Worm (Caenorhabditis elegans): Measurements from ENCODE around the gene F08F8.6.

Gene F08F8.6

DNA sequence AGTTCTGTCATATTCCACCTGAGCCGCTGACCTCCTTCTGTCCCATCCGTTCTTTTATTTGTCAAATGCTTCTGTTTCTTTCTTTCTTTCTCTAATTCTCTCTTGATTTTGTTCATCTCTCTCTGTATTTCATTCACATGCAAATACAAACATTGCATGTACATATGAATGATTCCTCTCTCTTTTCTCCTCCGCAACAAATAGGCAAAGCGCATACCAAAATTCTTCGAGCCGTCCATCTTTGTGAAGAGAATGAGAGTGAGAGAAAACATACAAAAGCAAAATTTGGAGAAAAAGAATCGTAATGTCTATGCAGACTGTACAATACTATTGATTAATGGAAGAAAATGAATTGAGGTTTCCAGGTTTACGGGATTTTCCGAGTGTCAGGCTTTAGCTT lies 26.1 kb upstream of the F08F8.6 start:
- TF ChIP-seq sea-1 (GFP tag; conservative IDR thresholded peaks at IDR 0.05) (no peak), F13C5.2 (tag; optimal IDR thresholded peaks at IDR 0.05) (no peak), pes-1 (GFP tag; IDR thresholded peaks at IDR 0.05) (no peak), ceh-36 (tag; optimal IDR thresholded peaks at IDR 0.05) (no peak), hmbx-1 (tag; optimal IDR thresholded peaks at IDR 0.05) (no peak), hnd-1 (tag; optimal IDR thresholded peaks at IDR 0.05) (no peak), ets-7 (tag; optimal IDR thresholded peaks at IDR 0.05) (no peak), tbx-11 (GFP tag; IDR thresholded peaks at IDR 0.05) (no peak), B0310.2 (tag; optimal IDR thresholded peaks at IDR 0.05) (no peak), hmg-4 (GFP tag; optimal IDR thresholded peaks at IDR 0.05) (no peak)

DNA sequence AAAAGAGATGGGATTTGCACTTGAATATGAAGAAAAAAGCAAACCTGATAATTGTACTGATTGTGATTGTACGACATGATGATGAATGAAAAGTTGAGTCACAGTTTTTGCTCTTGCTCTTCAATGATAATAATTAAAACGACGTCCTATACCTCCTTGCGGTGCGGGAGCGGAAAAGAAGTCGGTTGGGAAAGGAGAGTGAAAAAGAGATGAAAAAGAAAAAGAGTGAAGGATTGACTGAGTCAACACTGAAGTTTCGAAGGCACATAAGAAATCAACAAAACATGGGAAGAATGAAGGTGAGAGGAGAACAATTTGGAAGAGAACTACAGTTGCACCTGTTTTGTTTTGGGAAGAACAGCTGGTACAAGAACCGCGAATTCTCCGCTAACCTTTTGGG lies 24.1 kb upstream of the F08F8.6 start, which contains the start of gene F56C9.8:
Gene F56C9.8 (minus strand): TSS at position 120 of the 400 bp plus-strand sequence.
- TF ChIP-seq tra-4 (tag; optimal IDR thresholded peaks at IDR 0.05) (no peak), F13C5.2 (tag; optimal IDR thresholded peaks at IDR 0.05) (no peak)

DNA sequence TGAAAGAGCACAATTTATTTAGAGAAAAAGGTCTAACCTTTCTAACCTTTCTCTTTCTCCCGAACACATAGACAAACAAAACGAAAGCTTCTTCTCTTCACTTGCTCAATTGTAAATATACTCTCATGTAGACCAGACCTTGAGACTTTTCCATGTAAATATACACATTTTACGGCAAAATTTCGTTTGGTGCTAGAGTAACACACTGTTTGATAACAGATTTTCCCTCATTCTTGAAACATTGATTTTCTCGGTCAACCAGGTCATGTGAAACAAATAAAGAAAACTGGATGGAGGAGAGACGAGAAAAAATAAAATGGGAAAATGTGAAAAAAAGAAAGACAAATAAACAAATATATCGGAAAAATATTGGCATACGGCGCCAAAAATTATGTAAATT lies 21.5 kb upstream of the F08F8.6 start:
- TF ChIP-seq pes-1 (GFP tag; IDR thresholded peaks at IDR 0.05) (no peak), F13C5.2 (tag; optimal IDR thresholded peaks at IDR 0.05) (no peak), tbx-37 (GFP tag; conservative IDR thresholded peaks at IDR 0.05) (no peak), sea-1 (GFP tag; conservative IDR thresholded peaks at IDR 0.05) (no peak), aly-1 (tag; optimal IDR thresholded peaks at IDR 0.05) (no peak), B0310.2 (tag; optimal IDR thresholded peaks at IDR 0.05) (no peak), scrt-1 (GFP tag; IDR thresholded peaks at IDR 0.05) (no peak), ceh-36 (tag; optimal IDR thresholded peaks at IDR 0.05) (no peak), ets-7 (tag; optimal IDR thresholded peaks at IDR 0.05) (no peak), hnd-1 (tag; optimal IDR thresholded peaks at IDR 0.05) (no peak), tra-4 (tag; optimal IDR thresholded peaks at IDR 0.05) (no peak), hmbx-1 (tag; optimal IDR thresholded peaks at IDR 0.05) (no peak), tbx-11 (GFP tag; IDR thresholded peaks at IDR 0.05) (no peak), flt-1 (GFP tag; IDR thresholded peaks at IDR 0.05) (no peak), hmg-4 (GFP tag; optimal IDR thresholded peaks at IDR 0.05) (no peak)

DNA sequence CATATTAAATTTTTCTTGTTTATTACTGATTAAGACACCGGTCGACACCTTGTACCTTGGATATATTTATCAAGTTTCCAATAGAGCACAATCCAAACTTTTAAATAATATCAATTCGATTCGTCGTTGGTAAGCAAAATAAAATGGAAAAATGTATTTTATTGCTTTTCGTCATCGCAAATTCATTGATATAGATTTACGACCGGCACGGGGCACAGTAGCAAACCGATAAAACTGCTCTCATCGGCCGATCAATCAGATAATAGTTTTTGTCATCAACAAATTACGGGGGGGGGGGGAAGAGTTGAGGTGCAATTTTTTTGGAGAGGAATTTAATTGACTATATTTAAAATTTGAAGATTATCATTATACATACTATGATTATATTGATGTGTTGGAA lies 20.2 kb upstream of the F08F8.6 start:
- TF ChIP-seq ets-7 (tag; optimal IDR thresholded peaks at IDR 0.05): no peak
- TF ChIP-seq scrt-1 (GFP tag; IDR thresholded peaks at IDR 0.05): no peak
- no peak for TF ChIP-seq flt-1 (GFP tag; IDR thresholded peaks at IDR 0.05)
- no peak for TF ChIP-seq ama-1 (optimal IDR thresholded peaks at IDR 0.05)
- TF ChIP-seq hnd-1 (tag; optimal IDR thresholded peaks at IDR 0.05): no peak
- TF ChIP-seq F13C5.2 (tag; optimal IDR thresholded peaks at IDR 0.05): no peak
- TF ChIP-seq ceh-36 (tag; optimal IDR thresholded peaks at IDR 0.05): no peak
- no peak for TF ChIP-seq aly-1 (tag; optimal IDR thresholded peaks at IDR 0.05)
- no peak for TF ChIP-seq B0310.2 (tag; optimal IDR thresholded peaks at IDR 0.05)
- no peak for TF ChIP-seq sea-1 (GFP tag; conservative IDR thresholded peaks at IDR 0.05)
- no peak for TF ChIP-seq hmbx-1 (tag; optimal IDR thresholded peaks at IDR 0.05)
- TF ChIP-seq pes-1 (GFP tag; IDR thresholded peaks at IDR 0.05): no peak
- no peak for TF ChIP-seq tra-4 (tag; optimal IDR thresholded peaks at IDR 0.05)
- no peak for TF ChIP-seq hmg-4 (GFP tag; optimal IDR thresholded peaks at IDR 0.05)
- TF ChIP-seq tbx-11 (GFP tag; IDR thresholded peaks at IDR 0.05): no peak
- TF ChIP-seq tbx-37 (GFP tag; conservative IDR thresholded peaks at IDR 0.05): no peak

DNA sequence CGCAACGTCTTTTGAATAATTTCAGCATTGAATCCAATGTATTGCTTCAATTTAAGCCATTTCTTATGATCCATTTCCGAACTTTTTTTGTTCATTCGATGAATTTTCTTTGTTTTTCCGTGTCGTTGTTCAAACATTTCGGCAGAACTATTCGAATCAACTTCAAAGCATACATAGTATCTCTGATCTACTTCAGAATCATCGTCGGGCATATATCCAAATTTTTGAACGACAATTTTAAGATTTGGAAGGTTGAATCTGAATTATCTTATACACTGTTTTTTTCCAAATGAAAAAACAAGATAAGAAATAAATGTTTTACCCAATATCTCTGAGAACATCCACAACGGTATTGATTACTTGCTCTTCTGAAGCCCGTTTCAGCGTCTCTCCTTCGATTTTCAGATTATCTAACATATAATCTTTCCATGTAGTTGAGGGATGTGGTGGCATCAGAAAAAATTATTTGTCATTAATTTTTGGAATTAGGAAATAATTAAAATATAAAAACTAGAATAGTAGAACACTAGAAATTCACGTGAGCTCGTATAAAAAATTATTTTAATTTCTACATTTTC lies 14.2 kb upstream of the F08F8.6 start, which contains the start of gene lab-2:
Gene lab-2 (minus strand): TSS at position 453 of the 578 bp plus-strand sequence.
- no peak for TF ChIP-seq tra-4 (tag; optimal IDR thresholded peaks at IDR 0.05)
- TF ChIP-seq ets-7 (tag; optimal IDR thresholded peaks at IDR 0.05): no peak
- no peak for TF ChIP-seq hmbx-1 (tag; optimal IDR thresholded peaks at IDR 0.05)
- TF ChIP-seq ceh-13 (GFP tag; optimal IDR thresholded peaks at IDR 0.05): no peak
- no peak for TF ChIP-seq scrt-1 (GFP tag; IDR thresholded peaks at IDR 0.05)
- no peak for TF ChIP-seq tbx-11 (GFP tag; IDR thresholded peaks at IDR 0.05)
- TF ChIP-seq tbx-37 (GFP tag; conservative IDR thresholded peaks at IDR 0.05): no peak
- no peak for TF ChIP-seq hmg-4 (GFP tag; optimal IDR thresholded peaks at IDR 0.05)

DNA sequence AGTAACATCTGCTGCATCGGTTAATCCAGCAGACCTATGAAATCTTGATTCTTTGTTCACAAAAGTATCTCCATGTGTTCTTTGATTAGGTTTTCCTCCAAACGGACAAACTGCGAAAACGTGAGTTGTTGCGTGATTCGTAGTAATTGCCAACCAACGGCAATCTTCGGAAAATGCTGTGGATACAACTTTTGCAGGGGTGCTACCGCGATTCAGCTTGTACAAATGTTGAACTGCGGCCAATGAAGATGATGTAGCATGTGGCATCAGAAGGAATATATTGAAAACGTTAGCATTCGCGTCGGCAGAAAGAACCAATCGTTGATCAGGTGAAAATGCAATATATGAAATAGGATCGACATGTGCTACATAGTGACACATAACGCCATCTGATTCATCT lies 11.8 kb upstream of the F08F8.6 start:
- TF ChIP-seq hnd-1 (tag; optimal IDR thresholded peaks at IDR 0.05) (no peak), pes-1 (GFP tag; IDR thresholded peaks at IDR 0.05) (no peak), aly-1 (tag; optimal IDR thresholded peaks at IDR 0.05) (no peak), flt-1 (GFP tag; IDR thresholded peaks at IDR 0.05) (no peak), scrt-1 (GFP tag; IDR thresholded peaks at IDR 0.05) (no peak)

DNA sequence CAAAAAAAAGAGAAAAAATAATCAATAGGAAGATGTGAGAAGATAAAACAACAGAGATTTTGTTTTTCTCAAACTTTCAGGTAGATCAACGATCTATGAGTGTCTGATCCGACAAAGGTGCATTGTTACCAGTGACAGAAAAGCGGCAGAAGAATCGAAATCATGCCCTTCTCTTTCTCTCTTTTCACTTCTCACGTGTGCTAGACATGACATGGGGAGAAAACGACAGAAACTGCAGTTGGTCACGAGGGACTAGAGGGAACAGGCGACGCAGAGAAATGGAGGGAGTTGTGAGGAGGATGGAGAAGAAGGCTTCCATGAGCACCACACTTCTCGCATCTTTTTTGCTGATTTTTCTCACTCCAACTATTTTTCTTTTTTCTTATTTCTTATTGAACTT lies 8.3 kb upstream of the F08F8.6 start, which contains the start of gene F56C9.10:
Gene F56C9.10 (minus strand): TSS at position 97 of the 400 bp plus-strand sequence.
- no peak for TF ChIP-seq ceh-13 (GFP tag; optimal IDR thresholded peaks at IDR 0.05)
- no peak for TF ChIP-seq ceh-36 (tag; optimal IDR thresholded peaks at IDR 0.05)
- TF ChIP-seq F13C5.2 (tag; optimal IDR thresholded peaks at IDR 0.05): peak; percentile 25
- peak; percentile 40 for TF ChIP-seq hmg-4 (GFP tag; optimal IDR thresholded peaks at IDR 0.05)
- no peak for TF ChIP-seq tra-4 (tag; optimal IDR thresholded peaks at IDR 0.05)
- TF ChIP-seq scrt-1 (GFP tag; IDR thresholded peaks at IDR 0.05): no peak
- no peak for TF ChIP-seq tbx-11 (GFP tag; IDR thresholded peaks at IDR 0.05)
- no peak for TF ChIP-seq hmbx-1 (tag; optimal IDR thresholded peaks at IDR 0.05)

DNA sequence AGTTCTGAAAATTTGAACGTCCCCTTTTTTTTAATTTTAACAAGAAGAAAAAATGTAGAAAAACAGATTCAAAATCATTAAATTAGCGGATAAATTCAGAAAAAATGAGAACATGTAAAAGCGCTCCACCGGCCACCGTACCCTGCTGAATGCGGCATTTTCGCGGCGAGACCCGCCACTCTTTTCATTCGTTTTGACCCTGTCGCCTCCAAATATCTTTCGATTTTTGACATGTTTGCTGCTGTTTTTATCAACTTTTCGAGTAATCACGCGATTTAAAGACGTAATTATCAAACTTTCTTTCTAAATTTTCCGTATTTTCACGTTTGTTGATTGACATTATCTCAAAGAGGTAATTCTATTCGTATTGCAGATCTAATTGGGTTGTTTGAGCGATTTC lies 7.3 kb upstream of the F08F8.6 start, which contains the start of gene gsp-2:
Gene gsp-2 (plus strand): TSS at position 374 of the 400 bp plus-strand sequence.
- TF ChIP-seq F13C5.2 (tag; optimal IDR thresholded peaks at IDR 0.05) (no peak), hmg-4 (GFP tag; optimal IDR thresholded peaks at IDR 0.05) (peak; percentile 10)

Data from whole organism, early embryonic.